Worm (Caenorhabditis elegans) whole organism, early embryonic: ENCODE results near the gene T28D6.4.

ENCODE experiments used
- B0310.2 ChIP-seq: sonication (generic microtip); optimal IDR thresholded peaks from 2 replicates; lab custom pipeline; 2016; ENCODE audit warnings: mild to moderate bottlenecking, missing genetic modification characterization, missing compliant biosample characterization
- F13C5.2 ChIP-seq: sonication (generic microtip); optimal IDR thresholded peaks from 2 replicates; lab custom pipeline; 2017; ENCODE audit warnings: mild to moderate bottlenecking, missing genetic modification characterization, inconsistent platforms, missing compliant biosample characterization
- aly-1 ChIP-seq: sonication (generic microtip); optimal IDR thresholded peaks from 2 replicates; lab custom pipeline; 2016; ENCODE audit warnings: missing genetic modification characterization, missing compliant biosample characterization
- ama-1 ChIP-seq: fragments of 150-350 bp; optimal IDR thresholded peaks from 2 replicates; lab custom pipeline; 2014
- ceh-13 ChIP-seq: fragments of 200-800 bp; sonication (Bioruptor generic); optimal IDR thresholded peaks from 2 replicates; lab custom pipeline; 2018; ENCODE audit warnings: mild to moderate bottlenecking, missing genetic modification characterization, missing compliant biosample characterization
- ceh-36 ChIP-seq: sonication (generic microtip); optimal IDR thresholded peaks from 2 replicates; lab custom pipeline; 2016; ENCODE audit warnings: missing genetic modification characterization, inconsistent platforms, missing compliant biosample characterization
- ets-7 ChIP-seq: sonication (generic microtip); optimal IDR thresholded peaks from 2 replicates; lab custom pipeline; 2016; ENCODE audit warnings: missing genotype, missing genetic modification characterization, missing compliant biosample characterization
- flt-1 ChIP-seq: fragments of 200-800 bp; sonication (Bioruptor generic); IDR thresholded peaks from 2 replicates; pipeline ENCODE4 v1.3.6; 2022; ENCODE audit warnings: missing genetic modification characterization, missing compliant biosample characterization
- hmbx-1 ChIP-seq: sonication (generic microtip); optimal IDR thresholded peaks from 2 replicates; lab custom pipeline; 2016; ENCODE audit warnings: mild to moderate bottlenecking, missing genetic modification characterization, missing compliant biosample characterization
- hmg-4 ChIP-seq: fragments of 200-800 bp; sonication (Bioruptor generic); optimal IDR thresholded peaks from 2 replicates; lab custom pipeline; 2018; ENCODE audit warnings: mild to moderate bottlenecking, missing genetic modification characterization, missing compliant biosample characterization
- hnd-1 ChIP-seq: sonication (generic microtip); optimal IDR thresholded peaks from 2 replicates; lab custom pipeline; 2016; ENCODE audit warnings: missing genetic modification characterization, missing compliant biosample characterization
- pes-1 ChIP-seq: fragments of 200-800 bp; sonication (Bioruptor generic); IDR thresholded peaks from 2 replicates; pipeline ENCODE4 v1.3.6; 2022; ENCODE audit warnings: missing genetic modification reagents, missing genetic modification characterization, missing compliant biosample characterization
- scrt-1 ChIP-seq: fragments of 200-800 bp; sonication (Bioruptor generic); IDR thresholded peaks from 2 replicates; pipeline ENCODE4 v1.3.6; 2022; ENCODE audit warnings: missing genetic modification characterization, missing compliant biosample characterization
- sea-1 ChIP-seq: fragments of 200-800 bp; sonication (Bioruptor generic); conservative IDR thresholded peaks from 2 replicates; pipeline ENCODE4 v1.3.6; 2022; ENCODE audit warnings: missing genetic modification characterization, missing compliant biosample characterization
- tbx-11 ChIP-seq: fragments of 200-800 bp; sonication (Bioruptor generic); IDR thresholded peaks from 2 replicates; pipeline ENCODE4 v1.3.6; 2022; ENCODE audit warnings: missing genetic modification characterization, missing compliant biosample characterization
- tbx-37 ChIP-seq: fragments of 200-800 bp; sonication (Bioruptor generic); conservative IDR thresholded peaks from 2 replicates; pipeline ENCODE4 v1.3.6; 2022; ENCODE audit warnings: missing genetic modification reagents, missing genetic modification characterization, missing compliant biosample characterization
- tra-4 ChIP-seq: sonication (generic microtip); optimal IDR thresholded peaks from 2 replicates; lab custom pipeline; 2017; ENCODE audit warnings: missing genetic modification characterization, missing compliant biosample characterization

T28D6.4 gene

ce11 chrIII:11360156-11360555 lies at the start of gene T28D6.4:
T28D6.4 (plus strand) TSS chrIII:11360456.
- TF ChIP-seq scrt-1 (GFP tag; lab: Robert Waterston, UW) = no peak
- no peak for TF ChIP-seq pes-1
- no peak for TF ChIP-seq ceh-36 (tag; lab: Kevin White, UChicago)
- no peak for TF ChIP-seq tra-4 (tag; lab: Kevin White, UChicago)
- no peak for TF ChIP-seq B0310.2 (tag; lab: Kevin White, UChicago)
- TF ChIP-seq hmbx-1 = no peak

DNA sequence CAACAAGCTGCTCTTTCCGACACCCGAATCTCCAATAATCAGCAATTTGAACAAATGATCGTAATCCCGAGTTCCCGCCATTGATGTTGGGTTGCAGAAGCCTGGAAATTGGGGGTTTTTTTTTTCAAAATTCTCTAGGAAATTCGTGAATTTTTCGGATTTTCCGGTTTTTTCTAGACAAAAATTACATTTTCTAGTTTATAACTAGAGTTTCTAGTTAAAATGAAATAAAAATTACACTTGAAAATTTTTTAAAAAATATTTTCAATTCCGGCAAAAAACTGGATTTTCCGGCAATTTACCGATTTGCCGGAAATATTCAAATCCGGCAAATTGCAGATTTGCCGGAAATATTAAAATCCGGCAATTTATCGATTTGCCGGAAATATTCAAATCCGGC lies 48.8 kb upstream of the T28D6.4 start, which contains the start of gene rab-35:
Gene rab-35, minus strand, starts transcription at position 101 of the 400 bp plus-strand sequence.
- TF ChIP-seq B0310.2 (tag; lab: Kevin White, UChicago) (no peak), hmg-4 (GFP tag; lab: Kevin White, UChicago) (no peak), pes-1 (no peak), ceh-36 (tag; lab: Kevin White, UChicago) (no peak), tra-4 (tag; lab: Kevin White, UChicago) (no peak), hmbx-1 (no peak), hnd-1 (tag; lab: Kevin White, UChicago) (no peak), tbx-37 (GFP tag; lab: Robert Waterston, UW) (no peak), scrt-1 (GFP tag; lab: Robert Waterston, UW) (no peak), aly-1 (tag; lab: Kevin White, UChicago) (no peak), ceh-13 (GFP tag; lab: Kevin White, UChicago) (no peak), F13C5.2 (no peak)

ce11 chrIII:11317164-11317620 lies 43.1 kb upstream of the T28D6.4 start, which contains the start of gene mcm-10:
mcm-10 (plus strand) TSS chrIII:11317570.
- TF ChIP-seq ceh-36 (tag; lab: Kevin White, UChicago) = no peak
- TF ChIP-seq ceh-13 (GFP tag; lab: Kevin White, UChicago) = peak; percentile 37
- TF ChIP-seq ets-7 (tag; lab: Kevin White, UChicago) = peak; percentile 64
- peak; percentile 59 for TF ChIP-seq pes-1
- peak; percentile 50; the same call in 1 of the 2 replicates for TF ChIP-seq tbx-37 (GFP tag; lab: Robert Waterston, UW)
- TF ChIP-seq tbx-11 = no peak
- no peak for TF ChIP-seq aly-1 (tag; lab: Kevin White, UChicago)
- peak; percentile 15 for TF ChIP-seq hnd-1 (tag; lab: Kevin White, UChicago)
- TF ChIP-seq tra-4 (tag; lab: Kevin White, UChicago) = peak; percentile 35
- TF ChIP-seq B0310.2 (tag; lab: Kevin White, UChicago) = peak; percentile 37
- no peak for TF ChIP-seq hmg-4 (GFP tag; lab: Kevin White, UChicago)
- TF ChIP-seq F13C5.2 = peak; percentile 85
- no peak for TF ChIP-seq scrt-1 (GFP tag; lab: Robert Waterston, UW)
- no peak for TF ChIP-seq sea-1 (GFP tag; lab: Robert Waterston, UW)
- peak; percentile 36; the same call in 1 of the 2 replicates for TF ChIP-seq flt-1 (GFP tag; lab: Robert Waterston, UW)
- no peak for TF ChIP-seq hmbx-1
- no peak for TF ChIP-seq ama-1 (lab: Kevin White, UChicago)

DNA sequence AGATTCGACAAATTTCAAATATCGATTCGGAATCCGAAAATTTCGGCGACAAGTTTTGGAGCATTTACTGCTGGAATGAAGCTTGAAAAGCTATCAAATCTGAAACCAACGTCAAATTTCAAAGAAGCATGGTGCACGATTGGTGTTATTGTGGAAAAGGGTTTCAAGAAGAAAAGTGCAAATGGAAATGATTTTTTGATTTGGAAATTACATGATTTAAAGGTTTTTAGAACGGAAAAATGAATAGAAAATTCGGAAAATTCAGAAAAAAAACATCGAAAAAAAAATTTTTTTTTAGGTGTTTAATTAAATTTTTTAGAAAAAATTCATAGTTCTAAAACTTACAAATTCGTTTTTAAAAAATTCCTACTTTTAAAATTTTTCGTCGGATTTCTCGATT lies 42.1 kb upstream of the T28D6.4 start, which contains the start of gene teg-1:
Gene teg-1, minus strand, starts transcription at position 101 of the 400 bp plus-strand sequence.
- no peak for TF ChIP-seq ceh-36 (tag; lab: Kevin White, UChicago)
- TF ChIP-seq hmbx-1 = no peak
- no peak for TF ChIP-seq scrt-1 (GFP tag; lab: Robert Waterston, UW)
- no peak for TF ChIP-seq ama-1 (lab: Kevin White, UChicago)
- TF ChIP-seq ceh-13 (GFP tag; lab: Kevin White, UChicago) = no peak
- no peak for TF ChIP-seq tbx-11
- no peak for TF ChIP-seq pes-1
- TF ChIP-seq tra-4 (tag; lab: Kevin White, UChicago) = no peak
- no peak for TF ChIP-seq sea-1 (GFP tag; lab: Robert Waterston, UW)
- no peak for TF ChIP-seq hnd-1 (tag; lab: Kevin White, UChicago)
- TF ChIP-seq flt-1 (GFP tag; lab: Robert Waterston, UW) = no peak
- TF ChIP-seq B0310.2 (tag; lab: Kevin White, UChicago) = no peak
- TF ChIP-seq F13C5.2 = no peak
- TF ChIP-seq ets-7 (tag; lab: Kevin White, UChicago) = no peak
- no peak for TF ChIP-seq aly-1 (tag; lab: Kevin White, UChicago)
- TF ChIP-seq hmg-4 (GFP tag; lab: Kevin White, UChicago) = no peak

DNA sequence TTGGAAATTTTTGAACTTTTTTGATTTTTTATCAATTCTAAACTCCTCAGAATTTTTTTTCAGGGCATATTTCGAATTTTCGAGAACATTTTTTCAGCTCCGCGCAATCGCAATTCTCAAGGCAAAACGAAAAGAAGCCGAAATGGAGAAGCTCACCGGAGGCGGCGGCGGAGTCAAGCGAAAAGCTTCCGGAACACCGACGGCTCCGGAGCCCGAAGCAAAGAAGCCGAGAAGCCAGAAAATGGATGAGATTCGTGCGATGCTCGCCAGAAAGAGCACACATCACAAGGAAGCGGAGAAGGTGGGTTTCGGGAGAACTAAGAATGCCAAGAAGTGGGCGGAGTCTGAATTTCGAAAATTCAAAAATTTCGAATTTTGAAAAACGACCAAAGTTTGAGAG lies 36.2 kb upstream of the T28D6.4 start:
- TF ChIP-seq hmg-4 (GFP tag; lab: Kevin White, UChicago) = no peak
- no peak for TF ChIP-seq aly-1 (tag; lab: Kevin White, UChicago)
- no peak for TF ChIP-seq pes-1
- TF ChIP-seq tbx-11 = no peak
- TF ChIP-seq hnd-1 (tag; lab: Kevin White, UChicago) = no peak
- no peak for TF ChIP-seq scrt-1 (GFP tag; lab: Robert Waterston, UW)
- no peak for TF ChIP-seq ceh-36 (tag; lab: Kevin White, UChicago)
- no peak for TF ChIP-seq sea-1 (GFP tag; lab: Robert Waterston, UW)
- no peak for TF ChIP-seq tbx-37 (GFP tag; lab: Robert Waterston, UW)
- TF ChIP-seq flt-1 (GFP tag; lab: Robert Waterston, UW) = no peak
- no peak for TF ChIP-seq tra-4 (tag; lab: Kevin White, UChicago)
- TF ChIP-seq hmbx-1 = no peak
- TF ChIP-seq F13C5.2 = no peak
- TF ChIP-seq ceh-13 (GFP tag; lab: Kevin White, UChicago) = no peak
- TF ChIP-seq ets-7 (tag; lab: Kevin White, UChicago) = no peak
- no peak for TF ChIP-seq ama-1 (lab: Kevin White, UChicago)
- no peak for TF ChIP-seq B0310.2 (tag; lab: Kevin White, UChicago)

ce11 chrIII:11332306-11332705 lies 27.9 kb upstream of the T28D6.4 start:
- TF ChIP-seq hnd-1 (tag; lab: Kevin White, UChicago) (no peak), sea-1 (GFP tag; lab: Robert Waterston, UW) (no peak), ceh-13 (GFP tag; lab: Kevin White, UChicago) (no peak), aly-1 (tag; lab: Kevin White, UChicago) (no peak)
